Worm (Caenorhabditis elegans): ENCODE data around the gene F07A11.5.

Gene F07A11.5

DNA sequence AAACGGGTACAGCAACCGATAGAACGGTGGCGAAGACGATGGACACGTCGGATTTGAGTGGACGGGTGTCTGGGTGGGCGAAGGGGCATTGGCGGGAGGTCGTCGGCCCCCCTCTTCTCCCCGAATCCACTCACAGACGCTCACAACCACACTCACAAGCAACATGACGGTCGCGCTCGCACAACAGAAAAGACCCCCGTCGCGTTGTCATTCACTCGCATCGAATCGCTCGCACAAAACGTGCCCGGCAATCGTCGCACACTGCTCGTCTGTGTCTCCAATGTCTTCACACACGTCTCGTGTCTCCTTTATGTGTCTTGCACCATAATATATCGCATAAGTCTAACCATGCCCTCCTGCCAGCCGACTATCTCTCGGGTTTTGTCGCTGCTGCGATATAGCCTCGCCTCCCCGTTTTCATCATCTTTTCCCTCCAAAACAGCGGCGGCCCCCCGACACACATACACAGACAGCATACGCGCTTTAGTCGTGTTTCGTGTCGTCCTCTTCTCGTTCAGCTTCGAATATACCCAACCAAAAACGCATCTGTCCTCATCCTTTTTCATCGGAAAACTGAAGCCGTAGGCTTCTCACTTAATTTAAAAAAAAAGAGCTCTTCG lies 22.1 kb downstream of the F07A11.5 start (continued):
- TF ChIP-seq lin-13 (GFP tag; optimal IDR thresholded peaks at IDR 0.05) (peak; percentile 66), nhr-102 (tag; optimal IDR thresholded peaks at IDR 0.05) (peak; percentile 26), daf-12 (tag; optimal IDR thresholded peaks at IDR 0.05) (no peak), tag-97 (GFP tag; IDR thresholded peaks at IDR 0.05) (no peak), nhr-25 (tag; optimal IDR thresholded peaks at IDR 0.05; ENCODE audit: borderline replicate concordance, insufficient read depth) (peak; percentile 90), zip-2 (tag; optimal IDR thresholded peaks at IDR 0.05) (no peak), madf-5 (GFP tag; IDR thresholded peaks at IDR 0.05) (no peak), lir-3 (tag; optimal IDR thresholded peaks at IDR 0.05) (no peak), dve-1 (tag; optimal IDR thresholded peaks at IDR 0.05; ENCODE audit: insufficient read depth) (peak; percentile 85), nhr-237 (tag; optimal IDR thresholded peaks at IDR 0.05) (peak; percentile 12), cey-2 (tag; optimal IDR thresholded peaks at IDR 0.05; ENCODE audit: borderline replicate concordance, insufficient read depth) (peak; percentile 50), fos-1 (tag; optimal IDR thresholded peaks at IDR 0.05) (no peak), zip-11 (GFP tag; IDR thresholded peaks at IDR 0.05) (no peak), unc-130 (GFP tag; optimal IDR thresholded peaks at IDR 0.05) (no peak), ceh-82 (tag; optimal IDR thresholded peaks at IDR 0.05) (no peak), D1046.2 (GFP tag; IDR thresholded peaks at IDR 0.05) (0 out of 2 replicates have a peak, but pooled peaks have one; percentile 40), zag-1 (tag; optimal IDR thresholded peaks at IDR 0.05) (no peak), vab-7 (GFP tag; IDR thresholded peaks at IDR 0.05) (no peak), mdt-29 (GFP tag; IDR thresholded peaks at IDR 0.05) (no peak; the same call in 1 of the 2 replicates), hmg-1.1 (GFP tag; IDR thresholded peaks at IDR 0.05) (peak; percentile 97), Y48G9A.11 (GFP tag; IDR thresholded peaks at IDR 0.05) (no peak), nhr-42 (GFP tag; IDR thresholded peaks at IDR 0.05) (0 out of 2 replicates have a peak, but pooled peaks have one; percentile 51), skn-1 (tag; optimal IDR thresholded peaks at IDR 0.05) (no peak), ceh-20 (GFP tag; IDR thresholded peaks at IDR 0.05) (peak; percentile 84; the same call in 1 of the 2 replicates), lsy-2 (tag; optimal IDR thresholded peaks at IDR 0.05) (peak; percentile 84 to 87), rbr-2 (tag; optimal IDR thresholded peaks at IDR 0.05) (peak; percentile 93), T26A8.4 (GFP tag; IDR thresholded peaks at IDR 0.05) (peak; percentile 90), unc-39 (tag; optimal IDR thresholded peaks at IDR 0.05) (peak; percentile 6), dmd-9 (GFP tag; IDR thresholded peaks at IDR 0.05) (0 out of 2 replicates have a peak, but pooled peaks have one; percentile 57), hlh-30 (tag; optimal IDR thresholded peaks at IDR 0.05; ENCODE audit: insufficient read depth) (peak; percentile 98), F49E8.2 (tag; optimal IDR thresholded peaks at IDR 0.05; ENCODE audit: borderline replicate concordance) (no peak), mxl-2 (GFP tag; conservative IDR thresholded peaks at IDR 0.05) (peak; percentile 71), daf-8 (GFP tag; IDR thresholded peaks at IDR 0.05) (no peak), daf-16 (GFP tag; optimal IDR thresholded peaks at IDR 0.05) (peak; percentile 4 to 40), daf-16 (tag; optimal IDR thresholded peaks at IDR 0.05) (peak; percentile 57), php-3 (GFP tag; IDR thresholded peaks at IDR 0.05) (peak; percentile 65), ama-1 (optimal IDR thresholded peaks at IDR 0.05) (peak; percentile 74), mes-2 (tag; optimal IDR thresholded peaks at IDR 0.05; ENCODE audit: poor library complexity, severe bottlenecking) (peak; percentile 81), Y5F2A.4 (GFP tag; optimal IDR thresholded peaks at IDR 0.05) (no peak), daf-19 (GFP tag; conservative IDR thresholded peaks at IDR 0.05) (no peak), lin-29 (GFP tag; IDR thresholded peaks at IDR 0.05) (no peak), pha-4 (GFP tag; IDR thresholded peaks at IDR 0.05) (peak; percentile 80), pha-4 (tag; optimal IDR thresholded peaks at IDR 0.05) (no peak), T20F7.1 (GFP tag; optimal IDR thresholded peaks at IDR 0.05) (no peak), zfp-2 (tag; optimal IDR thresholded peaks at IDR 0.05) (no peak), F44E2.7 (GFP tag; IDR thresholded peaks at IDR 0.05) (no peak), lim-7 (GFP tag; IDR thresholded peaks at IDR 0.05) (no peak), ztf-7 (tag; optimal IDR thresholded peaks at IDR 0.05) (peak; percentile 72), lin-15B (tag; optimal IDR thresholded peaks at IDR 0.05) (no peak), unc-62 (GFP tag; optimal IDR thresholded peaks at IDR 0.05 in 1 of 2) (peak in 1 of 2 experiments; percentile 100), unc-62 (tag; optimal IDR thresholded peaks at IDR 0.05) (no peak)

Data from whole organism, L4 larva.